Worm (Caenorhabditis elegans) whole organism, L1 larva: ENCODE data around the gene F19H6.5.

Experiments used
- C04F5.9 ChIP-seq: sonication (generic microtip); optimal IDR thresholded peaks from 2 replicates; lab custom pipeline; 2016; ENCODE audit warnings: missing genetic modification characterization, missing compliant biosample characterization
- C16A3.4 ChIP-seq: fragments of 150-350 bp; optimal IDR thresholded peaks from 2 replicates; lab custom pipeline; 2014; ENCODE audit warnings: missing biosample characterization, missing genetic modification characterization
- aha-1 ChIP-seq: fragments of 150-350 bp; optimal IDR thresholded peaks from 2 replicates; lab custom pipeline; 2014; ENCODE audit warnings: missing biosample characterization, missing genetic modification characterization
- ama-1 ChIP-seq: fragments of 150-350 bp; optimal IDR thresholded peaks from 2 replicates; lab custom pipeline; 2014
- blmp-1 ChIP-seq: fragments of 150-350 bp; optimal IDR thresholded peaks from 2 replicates; lab custom pipeline; 2014; ENCODE audit warnings: missing biosample characterization, missing genetic modification characterization
- ceh-8 ChIP-seq: fragments of 200-800 bp; sonication (Bioruptor generic); optimal IDR thresholded peaks from 2 replicates; lab custom pipeline; 2018; ENCODE audit warnings: mild to moderate bottlenecking, missing genetic modification characterization, moderate library complexity, missing compliant biosample characterization
- ceh-82 ChIP-seq, 3 experiments: fragments of 150-350 bp in 1 of 3; sonication (generic microtip) in 2 of 3; optimal IDR thresholded peaks; 2 replicates each; lab custom pipeline; 2014 to 2017; ENCODE audit warnings: missing biosample characterization in 3 of 3, missing genetic modification characterization in 3 of 3
- efl-3 ChIP-seq: fragments of 200-800 bp; sonication (Bioruptor generic); optimal IDR thresholded peaks from 2 replicates; lab custom pipeline; 2018; ENCODE audit warnings: mild to moderate bottlenecking, missing genetic modification characterization, missing compliant biosample characterization
- egl-13 ChIP-seq: sonication (generic microtip); optimal IDR thresholded peaks from 2 replicates; lab custom pipeline; 2016; ENCODE audit warnings: missing genotype, missing genetic modification reagents, missing genetic modification characterization, missing compliant biosample characterization
- elt-2 ChIP-seq: sonication (generic microtip); optimal IDR thresholded peaks from 2 replicates; lab custom pipeline; 2016; ENCODE audit warnings: missing genetic modification characterization, mild to moderate bottlenecking, inconsistent platforms, missing compliant biosample characterization, missing genetic modification reagents
- elt-3 ChIP-seq, 6 experiments: fragments of 150-350 bp in 1 of 6; sonication (generic microtip); optimal IDR thresholded peaks; 2 replicates each; lab custom pipeline; 2017 to 2018; ENCODE audit warnings: missing biosample characterization in 6 of 6, missing genetic modification characterization in 6 of 6, inconsistent platforms in 1 of 6
- ets-5 ChIP-seq: fragments of 200-800 bp; sonication (Bioruptor generic); IDR thresholded peaks from 2 replicates; pipeline ENCODE4 v1.3.6; 2022; ENCODE audit warnings: missing genetic modification characterization, missing compliant biosample characterization
- grh-1 ChIP-seq: fragments of 200-800 bp; sonication (Bioruptor generic); IDR thresholded peaks from 2 replicates; pipeline ENCODE4 v1.3.6; 2022; ENCODE audit warnings: missing genetic modification reagents, missing genetic modification characterization, missing compliant biosample characterization
- hlh-17 ChIP-seq: fragments of 200-800 bp; sonication (Bioruptor generic); optimal IDR thresholded peaks from 2 replicates; lab custom pipeline; 2018; ENCODE audit warnings: missing genetic modification characterization, mild to moderate bottlenecking, missing compliant biosample characterization, moderate library complexity, borderline replicate concordance
- hlh-4 ChIP-seq: sonication (generic microtip); optimal IDR thresholded peaks from 2 replicates; lab custom pipeline; 2016; ENCODE audit warnings: mild to moderate bottlenecking, missing genetic modification characterization, missing compliant biosample characterization
- irx-1 ChIP-seq: sonication (generic microtip); optimal IDR thresholded peaks from 2 replicates; lab custom pipeline; 2016; ENCODE audit warnings: missing genetic modification characterization, missing compliant biosample characterization
- isw-1 ChIP-seq: fragments of 200-800 bp; sonication (Bioruptor generic); IDR thresholded peaks from 2 replicates; pipeline ENCODE4 v1.3.6; 2022; ENCODE audit warnings: missing genetic modification characterization, missing compliant biosample characterization
- lin-15B ChIP-seq: fragments of 150-350 bp; sonication (generic microtip); optimal IDR thresholded peaks from 3 replicates; lab custom pipeline; 2014; ENCODE audit warnings: missing biosample characterization, missing genetic modification characterization
- lin-35 ChIP-seq, 2 experiments: fragments of 150-350 bp; optimal IDR thresholded peaks; 2 replicates each; lab custom pipeline; 2014; ENCODE audit warnings: missing biosample characterization in 2 of 2, missing genetic modification characterization in 2 of 2, missing genetic modification reagents in 2 of 2
- lin-39 ChIP-seq: fragments of 150-350 bp; optimal IDR thresholded peaks from 2 replicates; lab custom pipeline; 2014; ENCODE audit warnings: missing biosample characterization, missing genetic modification reagents, missing genetic modification characterization
- lir-3 ChIP-seq: sonication (generic microtip); optimal IDR thresholded peaks from 2 replicates; lab custom pipeline; 2016; ENCODE audit warnings: mild to moderate bottlenecking, missing genetic modification characterization, moderate library complexity, missing compliant biosample characterization; ENCODE audit not compliant: poor library complexity
- mab-9 ChIP-seq: fragments of 200-800 bp; sonication (Bioruptor generic); IDR thresholded peaks from 2 replicates; pipeline ENCODE4 v1.3.6; 2022; ENCODE audit warnings: missing genetic modification reagents, missing genetic modification characterization, missing compliant biosample characterization
- mef-2 ChIP-seq: fragments of 150-350 bp; optimal IDR thresholded peaks from 2 replicates; lab custom pipeline; 2014; ENCODE audit warnings: missing biosample characterization, missing genetic modification characterization
- mep-1 ChIP-seq: fragments of 150-350 bp; optimal IDR thresholded peaks from 2 replicates; lab custom pipeline; 2014; ENCODE audit warnings: missing biosample characterization, missing genetic modification characterization
- nhr-12 ChIP-seq: sonication (generic microtip); optimal IDR thresholded peaks from 2 replicates; lab custom pipeline; 2017; ENCODE audit warnings: missing biosample characterization, missing genetic modification characterization
- nhr-71 ChIP-seq: sonication (generic microtip); optimal IDR thresholded peaks from 2 replicates; lab custom pipeline; 2016; ENCODE audit warnings: mild to moderate bottlenecking, missing genetic modification characterization, moderate library complexity, missing compliant biosample characterization
- nhr-76 ChIP-seq: sonication (generic microtip); optimal IDR thresholded peaks from 2 replicates; lab custom pipeline; 2017; ENCODE audit warnings: missing biosample characterization, missing genetic modification characterization
- nhr-85 ChIP-seq: sonication (generic microtip); peaks from one replicate; lab custom pipeline; 2016; ENCODE audit warnings: missing genetic modification characterization, inconsistent platforms, missing compliant biosample characterization
- pag-3 ChIP-seq: sonication (generic microtip); optimal IDR thresholded peaks from 2 replicates; lab custom pipeline; 2017; ENCODE audit warnings: missing genetic modification characterization, mild to moderate bottlenecking, missing compliant biosample characterization, antibody characterized with exemption, borderline replicate concordance; ENCODE audit not compliant: insufficient read depth
- rnt-1 ChIP-seq: sonication (generic microtip); optimal IDR thresholded peaks from 2 replicates; lab custom pipeline; 2016; ENCODE audit warnings: mild to moderate bottlenecking, missing genetic modification characterization, moderate library complexity, missing compliant biosample characterization
- skn-1 ChIP-seq: fragments of 150-350 bp; optimal IDR thresholded peaks from 2 replicates; lab custom pipeline; 2014; ENCODE audit warnings: missing biosample characterization, missing genetic modification characterization
- sptf-1 ChIP-seq: fragments of 150-350 bp; optimal IDR thresholded peaks from 2 replicates; lab custom pipeline; 2014; ENCODE audit warnings: missing biosample characterization, missing genetic modification characterization
- unc-130 ChIP-seq: fragments of 150-350 bp; optimal IDR thresholded peaks from 2 replicates; lab custom pipeline; 2017; ENCODE audit warnings: missing biosample characterization, missing genetic modification characterization, inconsistent platforms
- unc-30 ChIP-seq: sonication (generic microtip); optimal IDR thresholded peaks from 2 replicates; lab custom pipeline; 2017; ENCODE audit warnings: missing biosample characterization, missing genetic modification characterization
- unc-62 ChIP-seq: fragments of 150-350 bp; optimal IDR thresholded peaks from 2 replicates; lab custom pipeline; 2014; ENCODE audit warnings: missing biosample characterization, missing genetic modification reagents, missing genetic modification characterization
- unc-98 ChIP-seq: fragments of 200-800 bp; sonication (Bioruptor generic); IDR thresholded peaks from 2 replicates; pipeline ENCODE4 v1.3.6; 2022; ENCODE audit warnings: missing genetic modification characterization, missing compliant biosample characterization

Gene F19H6.5

ce11 chrX:12358957-12359356 is 5.7 kb downstream of the F19H6.5 start, which contains the start of gene nspc-14:
TSS of gene nspc-14 (minus strand) at chrX:12359057.
- TF ChIP-seq ceh-82 (tag; optimal IDR thresholded peaks at IDR 0.05; lab: Kevin White, UChicago) (no peak), irx-1 (tag; lab: Kevin White, UChicago) (no peak), nhr-76 (tag; lab: Kevin White, UChicago) (no peak), skn-1 (tag; lab: Kevin White, UChicago) (no peak), lin-35 (GFP tag; optimal IDR thresholded peaks at IDR 0.05; lab: Kevin White, UChicago) (no peak), lin-15B (tag; lab: Kevin White, UChicago) (no peak), egl-13 (tag; lab: Kevin White, UChicago) (no peak), unc-62 (GFP tag; lab: Kevin White, UChicago) (no peak), ama-1 (lab: Kevin White, UChicago) (no peak), aha-1 (tag; lab: Kevin White, UChicago) (no peak)

- no peak for TF ChIP-seq ceh-8
- TF ChIP-seq efl-3 (GFP tag; lab: Kevin White, UChicago) = no peak
- no peak for TF ChIP-seq unc-62 (GFP tag; lab: Kevin White, UChicago)
- TF ChIP-seq isw-1 (GFP tag; lab: Robert Waterston, UW) = no peak
- TF ChIP-seq hlh-4 (tag; lab: Kevin White, UChicago) = no peak
- no peak for TF ChIP-seq unc-30 (tag; lab: Kevin White, UChicago)
- no peak for TF ChIP-seq mep-1
- no peak for TF ChIP-seq unc-130 (tag; lab: Kevin White, UChicago)
- no peak for TF ChIP-seq mab-9 (GFP tag; lab: Robert Waterston, UW)
- TF ChIP-seq nhr-12 (tag; lab: Kevin White, UChicago) = no peak
These were observed 7.6 kb downstream of the F19H6.5 start, which contains the start of gene nspc-13 for ce11 chrX:12357127-12357526. TSS of gene nspc-13 (plus strand) at chrX:12357427.

DNA sequence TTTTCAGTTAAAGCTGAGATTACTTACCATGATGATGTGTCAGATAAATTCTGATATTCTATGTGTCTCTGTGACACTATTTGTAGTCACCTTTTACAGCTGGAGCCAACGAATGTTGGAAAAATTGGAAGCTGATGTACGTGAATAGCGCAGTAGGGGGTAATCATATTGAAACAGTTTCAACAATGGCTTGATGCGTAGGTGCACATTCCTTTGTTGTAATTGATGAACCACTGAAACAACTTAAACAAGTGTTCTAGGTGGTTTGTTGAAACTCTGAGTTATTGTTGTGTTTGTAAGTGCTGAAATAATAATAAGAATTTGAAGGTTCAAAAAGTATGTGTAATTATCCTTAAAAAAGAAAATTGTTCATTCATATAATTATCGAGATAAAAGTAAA is 8.1 kb downstream of the F19H6.5 start, which contains the start of gene nspc-12:
Gene nspc-12 (minus strand): TSS at position 101 of the 400 bp plus-strand sequence.
- TF ChIP-seq C16A3.4 (tag; lab: Kevin White, UChicago) = no peak
- no peak for TF ChIP-seq grh-1
- TF ChIP-seq nhr-71 (tag; lab: Kevin White, UChicago) = no peak
- no peak for TF ChIP-seq lir-3 (tag; lab: Kevin White, UChicago)
- no peak for TF ChIP-seq mep-1
- TF ChIP-seq lin-39 = no peak
- no peak for TF ChIP-seq blmp-1 (tag; lab: Kevin White, UChicago)
- TF ChIP-seq rnt-1 (tag; lab: Kevin White, UChicago) = no peak
- TF ChIP-seq mef-2 (tag; lab: Kevin White, UChicago) = no peak
- TF ChIP-seq elt-3 (tag; optimal IDR thresholded peaks at IDR 0.05; lab: Kevin White, UChicago) = no peak
- TF ChIP-seq C04F5.9 (tag; lab: Kevin White, UChicago) = no peak
- no peak for TF ChIP-seq ets-5
- TF ChIP-seq elt-2 (tag; lab: Kevin White, UChicago) = no peak
- TF ChIP-seq sptf-1 (tag; lab: Kevin White, UChicago) = no peak
- no peak for TF ChIP-seq pag-3 (tag; lab: Kevin White, UChicago)
- no peak for TF ChIP-seq nhr-12 (tag; lab: Kevin White, UChicago)
- TF ChIP-seq hlh-17 (GFP tag; lab: Kevin White, UChicago) = no peak
- no peak for TF ChIP-seq unc-130 (tag; lab: Kevin White, UChicago)
- TF ChIP-seq, all 84 proteins: peak for 0

- peak; percentile 51 for TF ChIP-seq nhr-85 (tag; lab: Kevin White, UChicago)
- no peak for TF ChIP-seq unc-98 (GFP tag; lab: Robert Waterston, UW)
These were observed 11.8 kb downstream of the F19H6.5 start, which contains the start of gene F42F12.4 for ce11 chrX:12352872-12353271. TSS of gene F42F12.4 (minus strand) at chrX:12352947.
